Fruit fly (Drosophila melanogaster) whole organism, wandering third instar larva: Measurements from ENCODE around the gene CG7886.

ENCODE experiments used
- Abd-B ChIP-seq: fragments of >200 bp; optimal IDR thresholded peaks from 2 replicates; lab custom pipeline; 2017; ENCODE audit warnings: missing biosample characterization, missing genetic modification characterization
- CG32264 ChIP-seq: fragments of 200-800 bp; sonication (Bioruptor generic); optimal IDR thresholded peaks from 2 replicates; lab custom pipeline; 2016; ENCODE audit warnings: missing biosample characterization, missing genetic modification characterization
- CG9705 ChIP-seq: fragments of 200-800 bp; sonication (Bioruptor generic); optimal IDR thresholded peaks from 2 replicates; lab custom pipeline; 2018; ENCODE audit warnings: missing biosample characterization, mild to moderate bottlenecking, missing genetic modification characterization
- CrebA ChIP-seq: fragments of 200-800 bp; sonication (Bioruptor generic); optimal IDR thresholded peaks from 2 replicates; lab custom pipeline; 2016; ENCODE audit warnings: missing biosample characterization, mild to moderate bottlenecking, missing genetic modification characterization, borderline replicate concordance
- Dfd ChIP-seq: fragments of >200 bp; optimal IDR thresholded peaks from 2 replicates; lab custom pipeline; 2017; ENCODE audit warnings: missing biosample characterization, missing genetic modification characterization
- Dif ChIP-seq: fragments of 200-275, 200-300 bp; sonication (Bioruptor generic); optimal IDR thresholded peaks from 2 replicates; lab custom pipeline; 2018; ENCODE audit warnings: missing biosample characterization, missing genetic modification characterization; ENCODE audit not compliant: partially characterized antibody
- GATAd ChIP-seq: sonication (Bioruptor generic); optimal IDR thresholded peaks from 2 replicates; lab custom pipeline; 2016; ENCODE audit warnings: missing biosample characterization, missing genetic modification characterization
- HLH106 ChIP-seq: fragments of 200-800 bp; optimal IDR thresholded peaks from 3 replicates; lab custom pipeline; 2019; ENCODE audit warnings: missing biosample characterization, mild to moderate bottlenecking, missing genetic modification characterization, moderate library complexity
- Hnf4 ChIP-seq: fragments of 200-800 bp; sonication (Bioruptor generic); optimal IDR thresholded peaks from 2 replicates; lab custom pipeline; 2016; ENCODE audit warnings: missing biosample characterization, mild to moderate bottlenecking, missing genetic modification characterization
- Hr78 ChIP-seq: fragments of >200 bp; optimal IDR thresholded peaks from 2 replicates; lab custom pipeline; 2017; ENCODE audit warnings: missing biosample characterization, missing genetic modification characterization
- Hr83 ChIP-seq: fragments of 200-300 bp; sonication (Bioruptor generic); optimal IDR thresholded peaks from 2 replicates; lab custom pipeline; 2016; ENCODE audit warnings: missing biosample characterization, mild to moderate bottlenecking, missing genetic modification characterization, moderate library complexity; ENCODE audit not compliant: poor library complexity, severe bottlenecking
- Jra ChIP-seq: sonication (Bioruptor generic); optimal IDR thresholded peaks from 2 replicates; lab custom pipeline; 2016; ENCODE audit warnings: missing biosample characterization, missing genetic modification characterization
- Mio ChIP-seq: sonication (Bioruptor generic); optimal IDR thresholded peaks from 2 replicates; lab custom pipeline; 2016; ENCODE audit warnings: missing biosample characterization, missing genetic modification characterization
- Myc ChIP-seq: fragments of >200 bp; optimal IDR thresholded peaks from 2 replicates; lab custom pipeline; 2017
- N ChIP-seq: fragments of >200 bp; optimal IDR thresholded peaks from 2 replicates; lab custom pipeline; 2018; ENCODE audit warnings: missing biosample characterization, missing external identifiers, missing genetic modification characterization
- OdsH ChIP-seq: fragments of 200-800 bp; sonication (Bioruptor generic); optimal IDR thresholded peaks from 2 replicates; lab custom pipeline; 2016; ENCODE audit warnings: missing biosample characterization, mild to moderate bottlenecking, missing genetic modification characterization
- Rel ChIP-seq, 2 experiments: fragments of 200-800 bp; sonication (Bioruptor generic) in 1 of 2; optimal IDR thresholded peaks; 2 replicates in 1 of 2; 3 replicates in 1 of 2; lab custom pipeline; 2016 to 2019; ENCODE audit warnings: mild to moderate bottlenecking in 2 of 2, missing biosample characterization in 2 of 2, missing genetic modification characterization in 2 of 2, moderate library complexity in 1 of 2
- Sp1 ChIP-seq: fragments of 200-800 bp; sonication (Bioruptor generic); optimal IDR thresholded peaks from 3 replicates; lab custom pipeline; 2019; ENCODE audit warnings: missing biosample characterization, mild to moderate bottlenecking, missing genetic modification characterization, moderate library complexity
- Vsx2 ChIP-seq: fragments of 200-300, 225-300 bp; sonication (Bioruptor generic); optimal IDR thresholded peaks from 2 replicates; lab custom pipeline; 2018; ENCODE audit warnings: missing biosample characterization, missing genetic modification characterization; ENCODE audit not compliant: partially characterized antibody
- br ChIP-seq: fragments of 200-800 bp; sonication (Bioruptor generic); optimal IDR thresholded peaks from 2 replicates; lab custom pipeline; 2016; ENCODE audit warnings: missing biosample characterization, missing genetic modification characterization
- brk ChIP-seq: fragments of 200-800 bp; sonication (Bioruptor generic); optimal IDR thresholded peaks from 2 replicates; lab custom pipeline; 2016; ENCODE audit warnings: missing biosample characterization, mild to moderate bottlenecking, missing genetic modification characterization
- dl ChIP-seq, 2 experiments: fragments of 175-275, 200-275 bp in 1 of 2; fragments of 200-275 bp in 1 of 2; sonication (Bioruptor generic); optimal IDR thresholded peaks; lab custom pipeline; 2018; ENCODE audit warnings: mild to moderate bottlenecking in 2 of 2, missing biosample characterization in 2 of 2, missing genetic modification characterization in 2 of 2, moderate library complexity in 2 of 2; ENCODE audit not compliant: partially characterized antibody in 2 of 2, insufficient read depth in 1 of 2
- dmrt93B ChIP-seq: fragments of 200-800 bp; sonication (Bioruptor generic); optimal IDR thresholded peaks from 2 replicates; lab custom pipeline; 2018; ENCODE audit warnings: missing biosample characterization, mild to moderate bottlenecking, missing genetic modification characterization
- dsf ChIP-seq: sonication (Bioruptor generic); optimal IDR thresholded peaks from 2 replicates; lab custom pipeline; 2016; ENCODE audit warnings: missing biosample characterization, missing genetic modification characterization, borderline replicate concordance
- ey ChIP-seq: fragments of 200-800 bp; sonication (Bioruptor generic); optimal IDR thresholded peaks from 2 replicates; lab custom pipeline; 2016; ENCODE audit warnings: missing biosample characterization, missing genetic modification characterization
- foxo ChIP-seq, 2 experiments: fragments of 200-800 bp; sonication (Bioruptor generic); optimal IDR thresholded peaks; 2 replicates in 1 of 2; 3 replicates in 1 of 2; lab custom pipeline; 2016 to 2017; ENCODE audit warnings: missing biosample characterization in 2 of 2, missing genetic modification characterization in 2 of 2
- fru ChIP-seq: fragments of 200-800 bp; sonication (Bioruptor generic); optimal IDR thresholded peaks from 3 replicates; lab custom pipeline; 2016; ENCODE audit warnings: missing biosample characterization, mild to moderate bottlenecking, missing genetic modification characterization
- h ChIP-seq: fragments of 200-800 bp; sonication (Bioruptor generic); optimal IDR thresholded peaks from 3 replicates; lab custom pipeline; 2016; ENCODE audit warnings: missing biosample characterization, mild to moderate bottlenecking, missing genetic modification characterization
- jim ChIP-seq: fragments of 175-275, 200-325 bp; sonication (Bioruptor generic); optimal IDR thresholded peaks from 2 replicates; lab custom pipeline; 2016; ENCODE audit warnings: missing biosample characterization, mild to moderate bottlenecking, missing genetic modification characterization
- lola ChIP-seq: fragments of >200 bp; optimal IDR thresholded peaks from 2 replicates; lab custom pipeline; 2017; ENCODE audit warnings: missing biosample characterization, missing genetic modification characterization
- pan ChIP-seq: fragments of >200 bp; optimal IDR thresholded peaks from 2 replicates; lab custom pipeline; 2017
- psq ChIP-seq: fragments of 200-800 bp; sonication (Bioruptor generic); optimal IDR thresholded peaks from 3 replicates; lab custom pipeline; 2017; ENCODE audit warnings: missing biosample characterization, mild to moderate bottlenecking, missing genetic modification characterization, moderate library complexity
- rgr ChIP-seq: fragments of 200-800 bp; sonication (Bioruptor generic); optimal IDR thresholded peaks from 3 replicates; lab custom pipeline; 2016; ENCODE audit warnings: missing biosample characterization, mild to moderate bottlenecking, missing genetic modification characterization
- sage ChIP-seq: fragments of 200-800 bp; sonication (Bioruptor generic); optimal IDR thresholded peaks from 2 replicates; lab custom pipeline; 2016; ENCODE audit warnings: missing biosample characterization, mild to moderate bottlenecking, missing genetic modification characterization
- sv ChIP-seq: fragments of 200-800 bp; sonication (Bioruptor generic); optimal IDR thresholded peaks from 3 replicates; lab custom pipeline; 2016; ENCODE audit warnings: missing biosample characterization, missing genetic modification characterization
- tai ChIP-seq: sonication (Bioruptor generic); optimal IDR thresholded peaks from 2 replicates; lab custom pipeline; 2016; ENCODE audit warnings: missing biosample characterization, missing genetic modification characterization
- usp ChIP-seq: fragments of >200 bp; optimal IDR thresholded peaks from 2 replicates; lab custom pipeline; 2017; ENCODE audit warnings: missing biosample characterization, missing genetic modification characterization
- woc ChIP-seq: sonication (Bioruptor generic); optimal IDR thresholded peaks from 2 replicates; lab custom pipeline; 2016; ENCODE audit warnings: missing biosample characterization, mild to moderate bottlenecking, missing genetic modification characterization

The CG7886 gene

DNA sequence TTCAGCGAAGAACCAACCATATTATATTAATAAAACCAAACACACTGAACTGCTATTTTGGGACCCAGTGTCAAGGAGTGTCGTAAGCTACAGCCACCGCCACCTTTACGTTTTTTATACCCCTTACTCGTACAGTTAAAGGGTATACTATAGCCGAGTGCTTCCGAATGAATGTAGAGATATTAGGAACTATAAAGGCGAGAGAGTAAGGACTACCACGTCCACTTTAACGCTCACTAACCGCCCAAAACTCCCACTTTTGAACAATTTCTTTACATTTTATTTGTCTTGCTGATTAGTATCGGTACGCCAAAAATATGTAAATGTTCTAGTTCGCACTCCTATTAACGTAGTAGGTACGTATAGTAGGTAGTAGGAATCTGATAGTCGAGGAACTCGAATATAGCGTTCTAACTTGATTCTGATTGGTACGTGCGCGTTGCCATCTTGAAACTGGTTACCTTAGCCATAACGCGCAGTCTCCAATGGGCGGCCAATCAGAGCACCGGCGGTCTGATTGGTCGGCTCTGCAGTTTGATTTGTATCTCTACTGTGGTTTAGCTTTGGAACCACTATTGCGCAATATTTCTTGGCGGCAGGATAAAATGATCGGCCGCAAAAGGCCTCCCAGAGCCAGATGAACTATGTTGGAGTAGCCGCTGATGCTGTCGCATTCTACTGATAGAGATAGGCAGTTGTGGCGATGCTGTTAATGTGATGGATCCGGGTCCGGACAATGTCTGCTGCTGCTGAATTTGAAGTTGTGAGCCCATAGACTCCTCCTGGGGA, 13.7 kb upstream of the CG7886 start:
- TF ChIP-seq Abd-B (GFP tag; lab: Kevin White, UChicago) (no peak), lola (GFP tag; lab: Kevin White, UChicago) (no peak), GATAd (no peak), h (GFP tag; lab: Kevin White, UChicago) (no peak), dsf (GFP tag; lab: Kevin White, UChicago) (no peak), OdsH (GFP tag; lab: Kevin White, UChicago) (peak; percentile 39), sv (GFP tag; lab: Kevin White, UChicago) (no peak), foxo (GFP tag; optimal IDR thresholded peaks at IDR 0.05; lab: Kevin White, UChicago) (no peak), CG9705 (GFP tag; lab: Kevin White, UChicago) (no peak), dl (GFP tag; optimal IDR thresholded peaks at IDR 0.05; lab: Kevin White, UChicago; ENCODE audit: insufficient read depth in 1 of 2, partially characterized antibody in 2 of 2) (no peak), ey (GFP tag; lab: Kevin White, UChicago) (peak; percentile 18), Hr83 (GFP tag; lab: Kevin White, UChicago) (no peak), N (GFP tag; lab: Kevin White, UChicago) (no peak), HLH106 (tag; lab: Kevin White, UChicago) (no peak), jim (GFP tag; lab: Kevin White, UChicago) (no peak), Sp1 (no peak), Jra (no peak), CG32264 (no peak), woc (no peak), Hnf4 (GFP tag; lab: Kevin White, UChicago) (peak; percentile 22), br (no peak)

- TF ChIP-seq jim (GFP tag; lab: Kevin White, UChicago) (no peak), ey (GFP tag; lab: Kevin White, UChicago) (peak; percentile 96), sv (GFP tag; lab: Kevin White, UChicago) (peak; percentile 92), CrebA (GFP tag; lab: Kevin White, UChicago) (no peak), psq (GFP tag; lab: Kevin White, UChicago) (peak; percentile 94), Myc (lab: Kevin White, UChicago) (no peak), Hr83 (GFP tag; lab: Kevin White, UChicago) (peak; percentile 71), Dif (GFP tag; lab: Kevin White, UChicago) (peak; percentile 71), dsf (GFP tag; lab: Kevin White, UChicago) (peak; percentile 83), Abd-B (GFP tag; lab: Kevin White, UChicago) (no peak), Vsx2 (no peak), Hnf4 (GFP tag; lab: Kevin White, UChicago) (peak; percentile 84), sage (peak; percentile 85), pan (lab: Kevin White, UChicago) (no peak), CG32264 (peak; percentile 93), CG9705 (GFP tag; lab: Kevin White, UChicago) (peak; percentile 95), h (GFP tag; lab: Kevin White, UChicago) (peak; percentile 97), lola (GFP tag; lab: Kevin White, UChicago) (no peak), dmrt93B (GFP tag; lab: Kevin White, UChicago) (peak; percentile 85), GATAd (peak; percentile 57), HLH106 (tag; lab: Kevin White, UChicago) (peak; percentile 96), OdsH (GFP tag; lab: Kevin White, UChicago) (peak; percentile 96), Sp1 (peak; percentile 96), dl (GFP tag; optimal IDR thresholded peaks at IDR 0.05; lab: Kevin White, UChicago; ENCODE audit: insufficient read depth in 1 of 2, partially characterized antibody in 2 of 2) (peak in 1 of 2 experiments; percentile 34), Dfd (GFP tag; lab: Kevin White, UChicago) (no peak), rgr (peak; percentile 96), usp (GFP tag; lab: Kevin White, UChicago) (no peak), foxo (GFP tag; optimal IDR thresholded peaks at IDR 0.05; lab: Kevin White, UChicago) (peak; percentile 81 to 97), br (peak; percentile 96), N (GFP tag; lab: Kevin White, UChicago) (no peak), woc (peak; percentile 95), fru (peak; percentile 95), Hr78 (GFP tag; lab: Kevin White, UChicago) (no peak), Rel (GFP tag; optimal IDR thresholded peaks at IDR 0.05; lab: Kevin White, UChicago) (peak; percentile 55), Rel (tag; optimal IDR thresholded peaks at IDR 0.05; lab: Kevin White, UChicago) (peak; percentile 94), Jra (peak; percentile 88), tai (no peak), brk (peak; percentile 89), Mio (GFP tag; lab: Kevin White, UChicago) (peak; percentile 66)
Measured at dm6 chr3R:14654976-14655896, 12.9 kb upstream of the CG7886 start.
